Worm (Caenorhabditis elegans): ENCODE results near the gene H01M10.2.

Gene H01M10.2

DNA sequence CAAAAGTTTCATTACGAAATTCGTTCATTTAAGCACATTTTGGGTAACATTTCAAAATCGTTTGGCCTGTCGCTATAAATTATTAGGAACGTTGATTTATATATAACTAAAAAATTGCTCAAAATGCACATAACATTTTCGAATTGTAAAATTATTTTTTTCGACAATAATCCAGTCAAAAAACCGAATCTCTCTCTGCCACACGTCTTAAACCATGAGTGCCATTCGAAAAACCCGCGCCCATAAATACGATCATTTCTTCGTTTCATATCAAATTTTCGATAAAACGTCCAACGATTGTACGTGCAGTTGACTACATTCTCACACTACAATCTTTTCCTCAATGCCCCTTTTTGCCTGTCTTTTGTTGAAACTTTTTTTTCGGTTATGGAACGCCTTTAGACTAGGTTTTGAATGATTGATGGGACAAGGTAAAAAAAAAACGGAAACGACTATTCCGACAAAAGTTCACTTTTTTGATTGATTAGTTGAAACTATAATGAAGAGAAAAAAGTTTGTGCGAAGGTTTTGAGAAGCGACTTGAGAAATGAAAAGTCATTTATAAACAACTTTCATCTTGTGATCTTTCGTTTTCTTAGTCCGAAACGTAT, 7.2 kb upstream of the H01M10.2 start:
- TF ChIP-seq attf-5 (GFP tag; optimal IDR thresholded peaks at IDR 0.05) (no peak), hmg-20 (GFP tag; IDR thresholded peaks at IDR 0.05) (no peak), lin-40 (tag; optimal IDR thresholded peaks at IDR 0.05) (peak; percentile 63), dpff-1 (tag; optimal IDR thresholded peaks at IDR 0.05) (no peak), nhr-80 (tag; optimal IDR thresholded peaks at IDR 0.05) (peak; percentile 68)

DNA sequence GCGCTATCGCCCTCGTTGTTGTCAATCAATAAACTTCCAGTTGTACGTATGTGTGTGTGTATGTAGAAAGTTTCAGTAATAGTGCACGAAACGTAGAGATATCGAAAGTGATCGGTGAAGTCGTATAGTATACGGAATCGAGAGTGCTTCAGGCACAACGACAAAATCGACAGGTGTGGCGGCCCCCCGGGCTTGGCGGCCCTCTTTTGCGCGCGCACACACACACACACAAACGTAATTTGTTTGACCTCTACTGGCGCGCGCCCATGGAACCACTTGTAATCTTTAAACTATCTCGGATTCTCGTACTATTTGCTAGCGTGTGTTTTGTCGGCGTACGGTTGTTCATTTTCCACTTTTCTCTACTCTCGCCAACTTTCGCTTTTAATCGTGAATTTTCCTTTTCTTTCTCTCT, 6.0 kb upstream of the H01M10.2 start:
- peak; percentile 17 for TF ChIP-seq ztf-26 (tag; optimal IDR thresholded peaks at IDR 0.05)
- no peak for TF ChIP-seq Y53F4B.3 (GFP tag; IDR thresholded peaks at IDR 0.05)
- peak; percentile 33 for TF ChIP-seq efl-1 (GFP tag; optimal IDR thresholded peaks at IDR 0.05)
- TF ChIP-seq lin-26 (GFP tag; IDR thresholded peaks at IDR 0.05), result peak; percentile 49; the same call in 1 of the 2 replicates
- no peak for TF ChIP-seq B0261.1 (tag; optimal IDR thresholded peaks at IDR 0.05)
- TF ChIP-seq lin-40 (tag; optimal IDR thresholded peaks at IDR 0.05), result peak; percentile 40
- TF ChIP-seq ama-1 (optimal IDR thresholded peaks at IDR 0.05), result no peak
- no peak for TF ChIP-seq ama-1 (GFP tag; optimal IDR thresholded peaks at IDR 0.05)
- no peak for TF ChIP-seq attf-6 (GFP tag; IDR thresholded peaks at IDR 0.05)
- TF ChIP-seq ceh-40 (GFP tag; IDR thresholded peaks at IDR 0.05), result no peak
- TF ChIP-seq repo-1 (tag; optimal IDR thresholded peaks at IDR 0.05), result no peak
- no peak for TF ChIP-seq lin-54 (GFP tag; optimal IDR thresholded peaks at IDR 0.05)
- TF ChIP-seq ceh-27 (GFP tag; optimal IDR thresholded peaks at IDR 0.05), result peak; percentile 69
- TF ChIP-seq lsy-27 (tag; optimal IDR thresholded peaks at IDR 0.05; ENCODE audit: borderline replicate concordance, insufficient read depth), result no peak
- no peak for TF ChIP-seq madf-6 (GFP tag; IDR thresholded peaks at IDR 0.05)
- TF ChIP-seq rec-8 (tag; optimal IDR thresholded peaks at IDR 0.05), result no peak
- TF ChIP-seq tbp1 (GFP tag; optimal IDR thresholded peaks at IDR 0.05), result no peak
- peak; percentile 9 for TF ChIP-seq ztf-22 (GFP tag; optimal IDR thresholded peaks at IDR 0.05)
- TF ChIP-seq egl-18 (GFP tag; IDR thresholded peaks at IDR 0.05), result no peak
- no peak for TF ChIP-seq C06A6.2 (GFP tag; conservative IDR thresholded peaks at IDR 0.05)
- peak; percentile 40; the same call in 1 of the 2 replicates for TF ChIP-seq hmg-1.2 (GFP tag; IDR thresholded peaks at IDR 0.05)
- TF ChIP-seq Y56A3A.18 (GFP tag; IDR thresholded peaks at IDR 0.05), result no peak
- TF ChIP-seq ztf-6 (GFP tag; IDR thresholded peaks at IDR 0.05), result no peak
- no peak for TF ChIP-seq rcor-1 (GFP tag; IDR thresholded peaks at IDR 0.05)
- TF ChIP-seq nfyb-1 (GFP tag; IDR thresholded peaks at IDR 0.05), result no peak
- no peak for TF ChIP-seq Y79H2A.3 (GFP tag; conservative IDR thresholded peaks at IDR 0.05)
- TF ChIP-seq pbrm-1 (GFP tag; IDR thresholded peaks at IDR 0.05), result 0 out of 2 replicates have a peak, but pooled peaks have one; percentile 21
- TF ChIP-seq let-526 (GFP tag; IDR thresholded peaks at IDR 0.05), result no peak
- peak; percentile 35 for TF ChIP-seq nhr-80 (tag; optimal IDR thresholded peaks at IDR 0.05)
- TF ChIP-seq unc-130 (GFP tag; optimal IDR thresholded peaks at IDR 0.05), result no peak
- TF ChIP-seq madf-8 (GFP tag; conservative IDR thresholded peaks at IDR 0.05), result no peak
- TF ChIP-seq hlh-12 (tag; optimal IDR thresholded peaks at IDR 0.05), result no peak
- TF ChIP-seq K12H6.12 (tag; optimal IDR thresholded peaks at IDR 0.05), result peak; percentile 14
- no peak for TF ChIP-seq F57A8.1 (GFP tag; optimal IDR thresholded peaks at IDR 0.05)
- TF ChIP-seq nfya-2 (GFP tag; IDR thresholded peaks at IDR 0.05), result no peak
- no peak for TF ChIP-seq sdz-38 (tag; optimal IDR thresholded peaks at IDR 0.05)
- TF ChIP-seq C17E4.6 (GFP tag; IDR thresholded peaks at IDR 0.05), result no peak
